Fruit fly (Drosophila melanogaster): ENCODE data around the gene Mcm6.

Mcm6 gene

dm6 chrX:6699255-6699885 is 25.2 kb downstream of the Mcm6 start, which contains the start of gene CG14441 (continued):
- TF ChIP-seq nerfin-1 (tag; optimal IDR thresholded peaks at IDR 0.05): peak; percentile 66
- 0 out of 3 replicates have a peak, but pooled peaks have one; percentile 21 for TF ChIP-seq ase (GFP tag; IDR thresholded peaks at IDR 0.05)
- TF ChIP-seq BtbVII (GFP tag; optimal IDR thresholded peaks at IDR 0.05): peak; percentile 80
- peak; percentile 93 for TF ChIP-seq Opbp (GFP tag; IDR thresholded peaks at IDR 0.05; ENCODE audit: partially characterized antibody)
- TF ChIP-seq hkb (optimal IDR thresholded peaks at IDR 0.05): no peak
- TF ChIP-seq hkb (GFP tag; IDR thresholded peaks at IDR 0.05): peak; percentile 53
- TF ChIP-seq CG10654 (GFP tag; optimal IDR thresholded peaks at IDR 0.05): no peak
- 0 out of 2 replicates have a peak, but pooled peaks have one; percentile 17 for TF ChIP-seq CG31224 (GFP tag; IDR thresholded peaks at IDR 0.05)
- peak; percentile 30 for TF ChIP-seq org-1 (GFP tag; optimal IDR thresholded peaks at IDR 0.05)
- peak; percentile 73 for TF ChIP-seq odd (GFP tag; optimal IDR thresholded peaks at IDR 0.05)
- TF ChIP-seq CG2129 (GFP tag; IDR thresholded peaks at IDR 0.05; ENCODE audit: partially characterized antibody): peak; percentile 100
- no peak for TF ChIP-seq peb (GFP tag; IDR thresholded peaks at IDR 0.05)
- peak; percentile 13 for TF ChIP-seq CG7271 (tag; optimal IDR thresholded peaks at IDR 0.05)
- no peak for TF ChIP-seq bigmax (GFP tag; optimal IDR thresholded peaks at IDR 0.05)
- TF ChIP-seq CG14710 (tag; optimal IDR thresholded peaks at IDR 0.05): peak; percentile 54
- peak; percentile 39 for TF ChIP-seq CG33557 (GFP tag; optimal IDR thresholded peaks at IDR 0.05)
- peak; percentile 80 for TF ChIP-seq caup (GFP tag; optimal IDR thresholded peaks at IDR 0.05; ENCODE audit: severe bottlenecking)
- no peak for TF ChIP-seq tio (GFP tag; optimal IDR thresholded peaks at IDR 0.05)
- no peak for TF ChIP-seq CG7357 (GFP tag; IDR thresholded peaks at IDR 0.05)
- TF ChIP-seq CG1792 (GFP tag; optimal IDR thresholded peaks at IDR 0.05): peak; percentile 0
- TF ChIP-seq HLH4C (GFP tag; IDR thresholded peaks at IDR 0.05; ENCODE audit: partially characterized antibody): peak; percentile 96
- TF ChIP-seq CHES-1-like (GFP tag; optimal IDR thresholded peaks at IDR 0.05): peak; percentile 25
- TF ChIP-seq D19A (tag; optimal IDR thresholded peaks at IDR 0.05): peak; percentile 34
- no peak for TF ChIP-seq CG6765 (GFP tag; optimal IDR thresholded peaks at IDR 0.05)
- no peak for TF ChIP-seq CG11723 (GFP tag; optimal IDR thresholded peaks at IDR 0.05)
- TF ChIP-seq CG3281 (GFP tag; optimal IDR thresholded peaks at IDR 0.05): peak; percentile 78
- TF ChIP-seq CG6813 (GFP tag; optimal IDR thresholded peaks at IDR 0.05): peak; percentile 34
- TF ChIP-seq CG2199 (GFP tag; IDR thresholded peaks at IDR 0.05): 0 out of 3 replicates have a peak, but pooled peaks have one; percentile 20
- TF ChIP-seq Asciz (GFP tag; optimal IDR thresholded peaks at IDR 0.05): peak; percentile 18
- peak; percentile 10 for TF ChIP-seq CG15696 (tag; optimal IDR thresholded peaks at IDR 0.05)
- TF ChIP-seq ssp (GFP tag; IDR thresholded peaks at IDR 0.05): no peak
- TF ChIP-seq CG14860 (GFP tag; IDR thresholded peaks at IDR 0.05; ENCODE audit: partially characterized antibody): peak; percentile 97
- peak; percentile 100 for TF ChIP-seq Dll (GFP tag; IDR thresholded peaks at IDR 0.05; ENCODE audit: partially characterized antibody)
- TF ChIP-seq pzg (GFP tag; optimal IDR thresholded peaks at IDR 0.05): peak; percentile 10
- peak; percentile 47 for TF ChIP-seq CG18619 (GFP tag; optimal IDR thresholded peaks at IDR 0.05)
- TF ChIP-seq CG17186 (GFP tag; optimal IDR thresholded peaks at IDR 0.05): no peak
- TF ChIP-seq CG7556 (GFP tag; optimal IDR thresholded peaks at IDR 0.05): peak; percentile 43
- TF ChIP-seq seq (GFP tag; IDR thresholded peaks at IDR 0.05): peak; percentile 27; the same call in 1 of the 2 replicates
- peak; percentile 42 for TF ChIP-seq CG11504 (tag; optimal IDR thresholded peaks at IDR 0.05)
- peak; percentile 41 for TF ChIP-seq MTF-1 (GFP tag; optimal IDR thresholded peaks at IDR 0.05; ENCODE audit: borderline replicate concordance)
- peak; percentile 32 for TF ChIP-seq Atf-2 (GFP tag; optimal IDR thresholded peaks at IDR 0.05)
- no peak for TF ChIP-seq Hr39 (optimal IDR thresholded peaks at IDR 0.05)
- peak; percentile 45 for TF ChIP-seq CG13624 (GFP tag; optimal IDR thresholded peaks at IDR 0.05)
- peak; percentile 26 for TF ChIP-seq Hsf (GFP tag; optimal IDR thresholded peaks at IDR 0.05)
- peak; percentile 72 for TF ChIP-seq CG10147 (GFP tag; optimal IDR thresholded peaks at IDR 0.05)
- TF ChIP-seq CG13287 (GFP tag; IDR thresholded peaks at IDR 0.05; ENCODE audit: partially characterized antibody): peak; percentile 100
- TF ChIP-seq CG12299 (tag; optimal IDR thresholded peaks at IDR 0.05): peak; percentile 67
- TF ChIP-seq Kr (GFP tag; optimal IDR thresholded peaks at IDR 0.05): no peak
- TF ChIP-seq twi (tag; optimal IDR thresholded peaks at IDR 0.05): peak; percentile 37
